Worm (Caenorhabditis elegans) whole organism, L2 larva: ENCODE measurements around the gene cri-2.
A peak's percentile ranks its signal among the peaks of the same experiment; 100 is the strongest.

Experiments used
- C34F6.9 ChIP-seq: fragments of 150-350 bp; optimal IDR thresholded peaks from 2 replicates; lab custom pipeline; 2014; ENCODE audit warnings: missing biosample characterization, missing genetic modification characterization
- R02D3.7 ChIP-seq: fragments of 150-350 bp; optimal IDR thresholded peaks from 2 replicates; lab custom pipeline; 2014; ENCODE audit warnings: missing biosample characterization, missing genetic modification characterization
- Y55F3AM.14 ChIP-seq: fragments of 200-800 bp; sonication (Bioruptor generic); optimal IDR thresholded peaks from 2 replicates; lab custom pipeline; 2018; ENCODE audit warnings: mild to moderate bottlenecking, missing genetic modification characterization, missing compliant biosample characterization
- ZK546.5 ChIP-seq: sonication (generic microtip); optimal IDR thresholded peaks from 2 replicates; lab custom pipeline; 2017; ENCODE audit warnings: missing biosample characterization, missing genetic modification characterization
- alr-1 ChIP-seq: fragments of 150-350 bp; optimal IDR thresholded peaks from 2 replicates; lab custom pipeline; 2014; ENCODE audit warnings: missing biosample characterization, missing genetic modification characterization
- aly-2 ChIP-seq: fragments of 150-350 bp; optimal IDR thresholded peaks from 2 replicates; lab custom pipeline; 2014; ENCODE audit warnings: missing biosample characterization, missing genetic modification characterization
- ceh-16 ChIP-seq: fragments of 150-350 bp; optimal IDR thresholded peaks from 2 replicates; lab custom pipeline; 2014; ENCODE audit warnings: missing biosample characterization, missing genetic modification characterization
- crh-2 ChIP-seq: sonication (generic microtip); optimal IDR thresholded peaks from 2 replicates; lab custom pipeline; 2017; ENCODE audit warnings: missing biosample characterization, missing genetic modification characterization
- dmd-4 ChIP-seq: sonication (generic microtip); optimal IDR thresholded peaks from 2 replicates; lab custom pipeline; 2017; ENCODE audit warnings: missing biosample characterization, missing genetic modification characterization
- egl-27 ChIP-seq: sonication (generic microtip); optimal IDR thresholded peaks from 3 replicates; lab custom pipeline; 2017; ENCODE audit warnings: missing biosample characterization, missing genetic modification reagents, missing genetic modification characterization
- elt-1 ChIP-seq: fragments of 150-350 bp; optimal IDR thresholded peaks from 2 replicates; lab custom pipeline; 2014; ENCODE audit warnings: missing biosample characterization, missing genetic modification characterization
- elt-3 ChIP-seq: sonication (generic microtip); optimal IDR thresholded peaks from 2 replicates; lab custom pipeline; 2017; ENCODE audit warnings: missing biosample characterization, missing genetic modification characterization
- fos-1 ChIP-seq: fragments of 150-350 bp; optimal IDR thresholded peaks from 2 replicates; lab custom pipeline; 2014; ENCODE audit warnings: missing biosample characterization, missing genetic modification characterization
- gmeb-1 ChIP-seq: fragments of 150-350 bp; optimal IDR thresholded peaks from 2 replicates; lab custom pipeline; 2014; ENCODE audit warnings: missing biosample characterization, missing genetic modification characterization
- lin-11 ChIP-seq: fragments of 150-350 bp; sonication (generic microtip); optimal IDR thresholded peaks from 2 replicates; lab custom pipeline; 2014; ENCODE audit warnings: missing biosample characterization, missing genetic modification characterization, inconsistent platforms, mixed read lengths
- lin-13 ChIP-seq: fragments of 150-350 bp; optimal IDR thresholded peaks from 2 replicates; lab custom pipeline; 2014; ENCODE audit warnings: missing biosample characterization, missing genetic modification reagents, missing genetic modification characterization
- lin-39 ChIP-seq: fragments of 150-350 bp; optimal IDR thresholded peaks from 2 replicates; lab custom pipeline; 2014; ENCODE audit warnings: missing biosample characterization, missing genetic modification reagents, missing genetic modification characterization
- lsy-2 ChIP-seq, 2 experiments: fragments of 150-350 bp in 1 of 2; sonication (generic microtip) in 1 of 2; optimal IDR thresholded peaks; 2 replicates each; lab custom pipeline; 2014 to 2017; ENCODE audit warnings: missing biosample characterization in 2 of 2, missing genetic modification characterization in 2 of 2
- mab-5 ChIP-seq: fragments of 150-350 bp; optimal IDR thresholded peaks from 2 replicates; lab custom pipeline; 2014; ENCODE audit warnings: missing biosample characterization, missing genetic modification characterization
- mbf-1 ChIP-seq: sonication (generic microtip); optimal IDR thresholded peaks from 2 replicates; lab custom pipeline; 2017; ENCODE audit warnings: missing biosample characterization, missing genetic modification characterization
- nhr-10 ChIP-seq: sonication (generic microtip); optimal IDR thresholded peaks from 2 replicates; lab custom pipeline; 2017; ENCODE audit warnings: missing biosample characterization, missing genetic modification characterization
- nhr-12 ChIP-seq: fragments of 150-350 bp; optimal IDR thresholded peaks from 2 replicates; lab custom pipeline; 2014; ENCODE audit warnings: missing biosample characterization, missing genetic modification characterization
- nhr-129 ChIP-seq: fragments of 150-350 bp; optimal IDR thresholded peaks from 2 replicates; lab custom pipeline; 2014; ENCODE audit warnings: missing biosample characterization, missing genetic modification characterization
- nhr-21 ChIP-seq: fragments of 150-350 bp; optimal IDR thresholded peaks from 2 replicates; lab custom pipeline; 2014; ENCODE audit warnings: missing biosample characterization, missing genetic modification characterization
- nhr-23 ChIP-seq: fragments of 150-350 bp; optimal IDR thresholded peaks from 2 replicates; lab custom pipeline; 2014; ENCODE audit warnings: missing biosample characterization, missing genetic modification reagents, missing genetic modification characterization
- nhr-25 ChIP-seq: fragments of 150-350 bp; sonication (generic microtip); optimal IDR thresholded peaks from 3 replicates; lab custom pipeline; 2014; ENCODE audit warnings: missing biosample characterization, missing genetic modification characterization
- nhr-6 ChIP-seq: fragments of 150-350 bp; optimal IDR thresholded peaks from 2 replicates; lab custom pipeline; 2014; ENCODE audit warnings: missing biosample characterization, missing genetic modification characterization
- peb-1 ChIP-seq: fragments of 150-350 bp; optimal IDR thresholded peaks from 2 replicates; lab custom pipeline; 2014; ENCODE audit warnings: missing biosample characterization, missing genetic modification characterization
- sma-3 ChIP-seq: sonication (generic microtip); optimal IDR thresholded peaks from 2 replicates; lab custom pipeline; 2016; ENCODE audit warnings: missing genetic modification reagents, missing genetic modification characterization, missing compliant biosample characterization
- sma-9 ChIP-seq, 2 experiments: fragments of 150-350 bp in 1 of 2; sonication (generic microtip) in 1 of 2; optimal IDR thresholded peaks; 2 replicates each; lab custom pipeline; 2014 to 2016; ENCODE audit warnings: missing genetic modification characterization in 2 of 2, mild to moderate bottlenecking in 1 of 2, missing biosample characterization in 1 of 2, missing compliant biosample characterization in 1 of 2, missing genetic modification reagents in 1 of 2, moderate library complexity in 1 of 2
- snpc-4 ChIP-seq: fragments of 150-350 bp; optimal IDR thresholded peaks from 2 replicates; lab custom pipeline; 2014; ENCODE audit warnings: missing biosample characterization, missing genetic modification characterization
- unc-39 ChIP-seq: fragments of 150-350 bp; optimal IDR thresholded peaks from 2 replicates; lab custom pipeline; 2014; ENCODE audit warnings: missing biosample characterization, missing genetic modification characterization
- unc-55 ChIP-seq: fragments of 150-350 bp; sonication (generic microtip); optimal IDR thresholded peaks from 3 replicates; lab custom pipeline; 2014; ENCODE audit warnings: missing biosample characterization, missing genetic modification reagents, missing genetic modification characterization
- unc-62 ChIP-seq: fragments of 150-350 bp; optimal IDR thresholded peaks from 2 replicates; lab custom pipeline; 2014; ENCODE audit warnings: missing biosample characterization, missing genetic modification reagents, missing genetic modification characterization
- ztf-1 ChIP-seq: fragments of 200-800 bp; sonication (Bioruptor generic); conservative IDR thresholded peaks from 2 replicates; pipeline ENCODE4 v1.3.6; 2022; ENCODE audit warnings: missing genetic modification characterization, missing compliant biosample characterization

Gene cri-2

DNA sequence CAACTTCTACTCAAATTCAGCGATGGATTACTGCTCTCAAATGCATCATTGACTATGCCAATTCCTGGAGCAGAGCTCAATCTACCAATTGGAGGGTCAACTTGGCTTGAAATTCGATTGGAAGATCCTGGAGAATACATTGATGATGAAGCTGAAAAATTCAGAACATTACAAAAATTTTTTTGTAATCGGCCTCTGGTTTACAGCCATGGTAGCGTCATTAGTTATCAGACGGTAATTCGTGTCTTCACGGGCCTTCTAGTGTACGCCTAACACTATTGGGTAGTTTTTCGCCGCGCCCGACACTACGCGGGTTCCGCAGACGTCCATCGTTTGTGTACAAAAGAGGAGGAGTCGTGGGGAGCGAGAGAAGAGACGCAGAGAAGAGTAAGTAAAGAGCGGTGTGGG is 27.1 kb downstream of the cri-2 start (continued):
- TF ChIP-seq nhr-21 (tag; lab: Kevin White, UChicago) (peak; percentile 88), aly-2 (tag; lab: Kevin White, UChicago) (no peak), gmeb-1 (peak; percentile 79), elt-1 (tag; lab: Kevin White, UChicago) (no peak), nhr-25 (tag; lab: Kevin White, UChicago) (peak; percentile 71), unc-62 (GFP tag; lab: Kevin White, UChicago) (peak; percentile 26), fos-1 (tag; lab: Kevin White, UChicago) (peak; percentile 80), C34F6.9 (tag; lab: Kevin White, UChicago) (peak; percentile 61), mbf-1 (tag; lab: Kevin White, UChicago) (no peak), unc-55 (GFP tag; lab: Kevin White, UChicago) (no peak), ZK546.5 (tag; lab: Kevin White, UChicago) (no peak), lin-39 (tag; lab: Kevin White, UChicago) (no peak), R02D3.7 (tag; lab: Kevin White, UChicago) (no peak)

DNA sequence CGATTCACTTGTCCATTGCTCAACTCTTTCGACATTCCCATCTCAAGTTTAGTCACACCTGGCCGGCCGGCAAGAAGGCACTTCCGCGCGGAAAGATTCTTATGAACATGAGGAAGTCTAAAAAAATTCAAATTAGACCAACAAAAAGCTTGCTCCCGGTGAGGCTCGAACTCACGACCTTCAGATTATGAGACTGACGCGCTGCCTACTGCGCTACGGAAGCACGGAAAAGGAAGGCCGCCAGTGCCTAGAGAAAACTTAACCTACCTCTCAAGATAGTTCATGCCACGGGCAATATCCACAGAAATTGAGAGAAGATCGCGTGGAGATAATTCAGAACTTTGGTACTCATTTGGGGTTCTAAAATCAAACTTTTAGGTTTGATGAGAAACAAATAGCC is 28.4 kb downstream of the cri-2 start:
- TF ChIP-seq gmeb-1 (no peak), C34F6.9 (tag; lab: Kevin White, UChicago) (no peak), ceh-16 (tag; lab: Kevin White, UChicago) (no peak), egl-27 (tag; lab: Kevin White, UChicago) (no peak), sma-9 (GFP tag; optimal IDR thresholded peaks at IDR 0.05; lab: Kevin White, UChicago) (peak; percentile 18), sma-9 (tag; optimal IDR thresholded peaks at IDR 0.05; lab: Kevin White, UChicago) (no peak), elt-1 (tag; lab: Kevin White, UChicago) (no peak), peb-1 (tag; lab: Kevin White, UChicago) (no peak), Y55F3AM.14 (GFP tag; lab: Kevin White, UChicago) (no peak), snpc-4 (tag; lab: Kevin White, UChicago) (peak; percentile 67), dmd-4 (tag; lab: Kevin White, UChicago) (no peak), mbf-1 (tag; lab: Kevin White, UChicago) (no peak), mab-5 (tag; lab: Kevin White, UChicago) (no peak), nhr-12 (tag; lab: Kevin White, UChicago) (no peak), alr-1 (tag; lab: Kevin White, UChicago) (no peak), nhr-10 (tag; lab: Kevin White, UChicago) (no peak), nhr-129 (tag; lab: Kevin White, UChicago) (peak; percentile 21), lin-13 (GFP tag; lab: Kevin White, UChicago) (no peak), ztf-1 (no peak)

DNA sequence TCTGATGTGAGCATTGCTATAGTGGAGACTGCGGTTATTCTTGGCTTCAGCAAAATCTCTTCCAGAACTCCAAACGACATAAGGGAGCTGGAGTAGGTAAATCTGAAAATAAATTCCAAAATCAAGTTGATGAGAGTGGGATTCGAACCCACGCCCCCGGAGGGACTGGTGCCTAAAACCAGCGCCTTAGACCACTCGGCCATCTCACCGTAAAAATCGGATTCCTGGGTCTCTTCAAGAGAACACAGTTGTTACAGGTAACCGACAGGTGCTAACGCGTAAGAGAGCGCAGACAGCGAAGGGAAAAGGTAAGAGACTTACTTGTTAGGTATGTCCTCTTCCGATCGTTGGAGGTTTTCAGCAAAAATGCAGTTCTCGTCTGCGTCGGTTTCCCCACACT is 33.7 kb downstream of the cri-2 start:
- TF ChIP-seq nhr-129 (tag; lab: Kevin White, UChicago) = peak; percentile 45
- no peak for TF ChIP-seq aly-2 (tag; lab: Kevin White, UChicago)
- peak; percentile 48 for TF ChIP-seq crh-2 (tag; lab: Kevin White, UChicago)
- TF ChIP-seq nhr-6 (tag; lab: Kevin White, UChicago) = no peak
- TF ChIP-seq gmeb-1 = peak; percentile 6
- TF ChIP-seq mbf-1 (tag; lab: Kevin White, UChicago) = no peak
- TF ChIP-seq alr-1 (tag; lab: Kevin White, UChicago) = no peak
- no peak for TF ChIP-seq fos-1 (tag; lab: Kevin White, UChicago)
- no peak for TF ChIP-seq egl-27 (tag; lab: Kevin White, UChicago)
- TF ChIP-seq R02D3.7 (tag; lab: Kevin White, UChicago) = no peak
- no peak for TF ChIP-seq lin-13 (GFP tag; lab: Kevin White, UChicago)
- no peak for TF ChIP-seq unc-39 (tag; lab: Kevin White, UChicago)
- peak; percentile 29 for TF ChIP-seq nhr-21 (tag; lab: Kevin White, UChicago)
- TF ChIP-seq C34F6.9 (tag; lab: Kevin White, UChicago) = peak; percentile 6
- no peak for TF ChIP-seq nhr-12 (tag; lab: Kevin White, UChicago)
- TF ChIP-seq Y55F3AM.14 (GFP tag; lab: Kevin White, UChicago) = no peak
- TF ChIP-seq snpc-4 (tag; lab: Kevin White, UChicago) = peak; percentile 49
- peak; percentile 54 for TF ChIP-seq sma-3 (GFP tag; lab: Kevin White, UChicago)

DNA sequence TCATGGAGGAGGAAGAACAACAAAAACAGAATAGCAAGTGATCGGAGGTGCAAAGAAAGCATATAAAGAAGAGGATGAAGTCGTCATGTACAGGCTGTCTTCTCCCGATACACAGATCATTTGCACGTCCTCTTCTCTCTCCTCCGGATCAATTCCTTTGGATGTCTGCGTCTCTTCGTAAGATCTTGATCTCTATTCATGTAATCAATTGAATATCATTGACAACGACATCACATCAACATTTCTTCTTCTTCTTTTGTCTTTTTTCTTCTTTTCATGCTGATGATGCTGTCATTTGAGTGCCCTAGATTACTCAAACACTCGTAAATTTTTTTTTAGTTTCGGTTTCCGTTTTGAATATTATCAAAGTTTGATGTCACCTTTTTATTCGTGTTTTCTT is 36.7 kb downstream of the cri-2 start, which contains the start of gene rol-3:
TSS of gene rol-3 (minus strand) at position 120 of the 400 bp plus-strand sequence.
- no peak for TF ChIP-seq lin-11 (tag; lab: Kevin White, UChicago)
- TF ChIP-seq nhr-23 = no peak
- TF ChIP-seq unc-62 (GFP tag; lab: Kevin White, UChicago) = no peak
- peak; percentile 3 for TF ChIP-seq sma-3 (GFP tag; lab: Kevin White, UChicago)
- no peak for TF ChIP-seq mbf-1 (tag; lab: Kevin White, UChicago)
- no peak for TF ChIP-seq ztf-1
- TF ChIP-seq nhr-21 (tag; lab: Kevin White, UChicago) = peak; percentile 60
- TF ChIP-seq fos-1 (tag; lab: Kevin White, UChicago) = peak; percentile 26
- no peak for TF ChIP-seq elt-3 (tag; lab: Kevin White, UChicago)
- no peak for TF ChIP-seq nhr-10 (tag; lab: Kevin White, UChicago)
- TF ChIP-seq unc-39 (tag; lab: Kevin White, UChicago) = no peak
- peak in 1 of 2 experiments; percentile 44 for TF ChIP-seq lsy-2 (tag; optimal IDR thresholded peaks at IDR 0.05; lab: Kevin White, UChicago)
- TF ChIP-seq C34F6.9 (tag; lab: Kevin White, UChicago) = no peak
- TF ChIP-seq elt-1 (tag; lab: Kevin White, UChicago) = no peak
